Worm (Caenorhabditis elegans) whole organism, late embryonic: ENCODE data around the gene ndua-12.

Experiments used
- F13H6.1 ChIP-seq: sonication (generic microtip); optimal IDR thresholded peaks from 2 replicates; lab custom pipeline; 2016; ENCODE audit warnings: missing genetic modification characterization, missing compliant biosample characterization
- K09A11.1 ChIP-seq: sonication (generic microtip); optimal IDR thresholded peaks from 2 replicates; lab custom pipeline; 2017; ENCODE audit warnings: antibody characterized with exemption, mild to moderate bottlenecking, missing genetic modification characterization, missing compliant biosample characterization; ENCODE audit not compliant: insufficient read depth
- ama-1 ChIP-seq: fragments of 150-350 bp; optimal IDR thresholded peaks from 2 replicates; lab custom pipeline; 2014
- ceh-22 ChIP-seq: sonication (generic microtip); optimal IDR thresholded peaks from 2 replicates; lab custom pipeline; 2017; ENCODE audit warnings: missing biosample characterization, missing genetic modification characterization
- ceh-45 ChIP-seq: fragments of 200-800 bp; sonication (Bioruptor generic); IDR thresholded peaks from 2 replicates; pipeline ENCODE4 v1.3.6; 2022; ENCODE audit warnings: missing genetic modification reagents, missing genetic modification characterization, missing compliant biosample characterization
- ceh-9 ChIP-seq: sonication (generic microtip); optimal IDR thresholded peaks from 2 replicates; lab custom pipeline; 2016; ENCODE audit warnings: mild to moderate bottlenecking, missing genetic modification characterization, inconsistent platforms, missing compliant biosample characterization
- nhr-11 ChIP-seq: fragments of 150-350 bp; optimal IDR thresholded peaks from 2 replicates; lab custom pipeline; 2014; ENCODE audit warnings: missing biosample characterization, missing genetic modification characterization
- pag-3 ChIP-seq: sonication (generic microtip); optimal IDR thresholded peaks from 2 replicates; lab custom pipeline; 2016; ENCODE audit warnings: missing compliant biosample characterization, missing genetic modification characterization, borderline replicate concordance
- pha-4 ChIP-seq: fragments of 150-350 bp; optimal IDR thresholded peaks from 2 replicates; lab custom pipeline; 2018; ENCODE audit warnings: missing biosample characterization, missing genetic modification reagents, missing genetic modification characterization
- pros-1 ChIP-seq: fragments of 150-350 bp; optimal IDR thresholded peaks from 2 replicates; lab custom pipeline; 2014; ENCODE audit warnings: missing biosample characterization, missing genetic modification reagents, missing genetic modification characterization
- sox-2 ChIP-seq: fragments of 200-800 bp; sonication (Bioruptor generic); IDR thresholded peaks from 2 replicates; pipeline ENCODE4 v1.3.6; 2022; ENCODE audit warnings: missing genetic modification reagents, missing genetic modification characterization, missing compliant biosample characterization
- ttx-3 ChIP-seq: sonication (generic microtip); optimal IDR thresholded peaks from 2 replicates; lab custom pipeline; 2016; ENCODE audit warnings: missing genetic modification reagents, missing genetic modification characterization, missing compliant biosample characterization
- unc-86 ChIP-seq: sonication (generic microtip); optimal IDR thresholded peaks from 2 replicates; lab custom pipeline; 2016; ENCODE audit warnings: missing genetic modification characterization, missing compliant biosample characterization

DNA sequence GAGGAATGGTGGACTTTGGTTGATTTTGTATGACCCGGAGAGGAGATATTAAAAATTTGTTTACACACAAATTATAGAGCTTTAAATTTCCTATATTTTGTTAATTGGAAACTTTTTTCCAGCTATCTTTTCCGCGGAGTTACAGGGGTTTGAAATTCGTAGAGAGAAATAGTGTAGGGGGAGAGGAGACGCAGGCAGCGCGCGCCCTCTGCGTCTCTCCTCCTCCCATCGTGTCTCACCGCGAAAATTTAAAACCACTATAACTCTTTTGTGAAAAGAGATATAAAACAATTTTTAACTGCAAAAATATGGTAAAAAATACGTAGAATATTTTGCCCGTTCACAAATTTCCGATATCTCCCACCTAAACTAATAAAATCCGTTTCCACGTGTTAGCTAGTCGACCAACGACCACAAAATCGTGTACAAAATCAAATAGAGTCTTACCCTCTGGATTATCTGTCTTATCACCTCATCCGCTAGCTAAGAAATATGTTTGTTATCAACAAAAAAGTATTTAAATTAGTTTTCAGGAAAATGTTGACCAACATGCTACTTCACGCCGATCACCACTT, 22.9 kb upstream of the ndua-12 start, which contains the start of gene nhr-277:
- TF ChIP-seq nhr-11 (tag; lab: Kevin White, UChicago) = no peak
- no peak for TF ChIP-seq pag-3 (tag; lab: Kevin White, UChicago)
- TF ChIP-seq K09A11.1 (tag; lab: Kevin White, UChicago) = no peak
- TF ChIP-seq pros-1 (tag; lab: Kevin White, UChicago) = no peak
- TF ChIP-seq ceh-9 (tag; lab: Kevin White, UChicago) = no peak
- no peak for TF ChIP-seq ceh-45 (GFP tag; lab: Robert Waterston, UW)
- no peak for TF ChIP-seq pha-4 (tag; lab: Kevin White, UChicago)
- no peak for TF ChIP-seq ttx-3 (tag; lab: Kevin White, UChicago)
- TF ChIP-seq ceh-22 (tag; lab: Kevin White, UChicago) = no peak
- no peak for TF ChIP-seq unc-86 (tag; lab: Kevin White, UChicago)
- no peak for TF ChIP-seq sox-2 (GFP tag; lab: Robert Waterston, UW)
- TF ChIP-seq ama-1 (lab: Kevin White, UChicago) = no peak
- no peak for TF ChIP-seq F13H6.1 (tag; lab: Kevin White, UChicago)
